Fruit fly (Drosophila melanogaster) whole organism, prepupa: ENCODE data around the gene Pkcdelta.

Experiments used
- Blimp-1 ChIP-seq: fragments of 200-800 bp; sonication (Bioruptor generic); optimal IDR thresholded peaks from 3 replicates; lab custom pipeline; 2017; ENCODE audit warnings: missing biosample characterization, missing genetic modification characterization, mild to moderate bottlenecking, moderate library complexity, missing genetic modification reagents
- CG10631 ChIP-seq: fragments of 200-800 bp; sonication (Bioruptor generic); optimal IDR thresholded peaks from 2 replicates; lab custom pipeline; 2016; ENCODE audit warnings: missing biosample characterization, missing genetic modification characterization
- CG10669 ChIP-seq: fragments of 200-800 bp; sonication (Bioruptor generic); optimal IDR thresholded peaks from 3 replicates; lab custom pipeline; 2018; ENCODE audit warnings: missing biosample characterization, mild to moderate bottlenecking, missing genetic modification characterization, moderate library complexity
- CG11294 ChIP-seq: fragments of 200-800 bp; sonication (Bioruptor generic); IDR thresholded peaks from 2 replicates; pipeline ENCODE4 v1.3.6; 2022; ENCODE audit warnings: missing biosample characterization, missing genetic modification characterization
- CG11762 ChIP-seq: fragments of 200-800 bp; sonication (Bioruptor generic); optimal IDR thresholded peaks from 3 replicates; lab custom pipeline; 2016; ENCODE audit warnings: missing biosample characterization, missing genetic modification characterization; ENCODE audit not compliant: insufficient read depth
- CG11902 ChIP-seq: fragments of 200-800 bp; sonication (Bioruptor generic); optimal IDR thresholded peaks from 3 replicates; lab custom pipeline; 2016; ENCODE audit warnings: missing biosample characterization, missing genetic modification characterization
- CG16779 ChIP-seq: fragments of 200-800 bp; sonication (Bioruptor generic); optimal IDR thresholded peaks from 3 replicates; lab custom pipeline; 2017; ENCODE audit warnings: missing biosample characterization, mild to moderate bottlenecking, missing genetic modification characterization
- CG32006 ChIP-seq: fragments of 200-800 bp; sonication (Bioruptor generic); optimal IDR thresholded peaks from 3 replicates; lab custom pipeline; 2017; ENCODE audit warnings: missing biosample characterization, mild to moderate bottlenecking, missing genetic modification characterization
- CG34406 ChIP-seq: fragments of 200-800 bp; sonication (Bioruptor generic); optimal IDR thresholded peaks from 3 replicates; lab custom pipeline; 2016; ENCODE audit warnings: missing biosample characterization, missing genetic modification characterization
- CG3919 ChIP-seq: fragments of 200-800 bp; sonication (Bioruptor generic); optimal IDR thresholded peaks from 3 replicates; lab custom pipeline; 2016; ENCODE audit warnings: missing biosample characterization, missing genetic modification characterization
- CG4318 ChIP-seq: fragments of 200-800 bp; sonication (Bioruptor generic); optimal IDR thresholded peaks from 3 replicates; lab custom pipeline; 2017; ENCODE audit warnings: missing biosample characterization, mild to moderate bottlenecking, missing genetic modification characterization
- CG6163 ChIP-seq: fragments of 200-800 bp; sonication (Bioruptor generic); IDR thresholded peaks from 3 replicates; pipeline ENCODE4 v1.3.6; 2022; ENCODE audit warnings: missing biosample characterization, missing genetic modification characterization
- CG6276 ChIP-seq: fragments of 200-800 bp; sonication (Bioruptor generic); optimal IDR thresholded peaks from 2 replicates; lab custom pipeline; 2017; ENCODE audit warnings: missing biosample characterization, mild to moderate bottlenecking, missing genetic modification characterization
- CG6792 ChIP-seq: fragments of 200-800 bp; sonication (Bioruptor generic); optimal IDR thresholded peaks from 3 replicates; lab custom pipeline; 2016; ENCODE audit warnings: missing biosample characterization, missing genetic modification characterization
- CG6808 ChIP-seq: fragments of 200-800 bp; sonication (Bioruptor generic); optimal IDR thresholded peaks from 3 replicates; lab custom pipeline; 2017; ENCODE audit warnings: missing biosample characterization, missing genetic modification characterization, mild to moderate bottlenecking, moderate library complexity, missing genetic modification reagents
- CG6854 ChIP-seq: fragments of 200-800 bp; sonication (Bioruptor generic); optimal IDR thresholded peaks from 2 replicates; lab custom pipeline; 2017; ENCODE audit warnings: missing biosample characterization, mild to moderate bottlenecking, missing genetic modification characterization
- CG7368 ChIP-seq: fragments of 200-800 bp; sonication (Bioruptor generic); optimal IDR thresholded peaks from 3 replicates; lab custom pipeline; 2016; ENCODE audit warnings: missing biosample characterization, missing genetic modification characterization
- CG8119 ChIP-seq: fragments of 200-800 bp; sonication (Bioruptor generic); IDR thresholded peaks from 3 replicates; pipeline ENCODE4 v1.3.6; 2022; ENCODE audit warnings: missing biosample characterization, missing genetic modification characterization
- CG8319 ChIP-seq: fragments of 200-800 bp; sonication (Bioruptor generic); optimal IDR thresholded peaks from 3 replicates; lab custom pipeline; 2016; ENCODE audit warnings: missing biosample characterization, missing genetic modification characterization
- CG8632 ChIP-seq: fragments of 200-800 bp; sonication (Bioruptor generic); optimal IDR thresholded peaks from 3 replicates; lab custom pipeline; 2016; ENCODE audit warnings: missing biosample characterization, missing genetic modification characterization
- CG9139 ChIP-seq: fragments of 200-800 bp; sonication (Bioruptor generic); optimal IDR thresholded peaks from 3 replicates; lab custom pipeline; 2017; ENCODE audit warnings: missing biosample characterization, mild to moderate bottlenecking, missing genetic modification characterization
- Eip75B ChIP-seq: fragments of 200-800 bp; sonication (Bioruptor generic); optimal IDR thresholded peaks from 3 replicates; lab custom pipeline; 2016; ENCODE audit warnings: missing biosample characterization, missing genetic modification characterization
- Eip93F ChIP-seq: fragments of 200-800 bp; sonication (Bioruptor generic); optimal IDR thresholded peaks from 2 replicates; lab custom pipeline; 2016; ENCODE audit warnings: missing biosample characterization, mild to moderate bottlenecking, missing genetic modification characterization
- Ets21C ChIP-seq: fragments of 200-800 bp; sonication (Bioruptor generic); optimal IDR thresholded peaks from 3 replicates; lab custom pipeline; 2016; ENCODE audit warnings: missing biosample characterization, missing genetic modification characterization
- Ets96B ChIP-seq: fragments of 200-800 bp; optimal IDR thresholded peaks from 2 replicates; lab custom pipeline; 2019; ENCODE audit warnings: missing biosample characterization, mild to moderate bottlenecking, missing genetic modification characterization, moderate library complexity
- Gug ChIP-seq: fragments of 200-800 bp; sonication (Bioruptor generic); IDR thresholded peaks from 2 replicates; pipeline ENCODE4 v1.3.6; 2022; ENCODE audit warnings: missing biosample characterization, missing genetic modification characterization
- Hr39 ChIP-seq: fragments of 200-800 bp; sonication (Bioruptor generic); optimal IDR thresholded peaks from 2 replicates; lab custom pipeline; 2016; ENCODE audit warnings: missing biosample characterization, missing genetic modification characterization
- Lpt ChIP-seq: fragments of 200-800 bp; sonication (Bioruptor generic); optimal IDR thresholded peaks from 3 replicates; lab custom pipeline; 2016; ENCODE audit warnings: missing biosample characterization, missing genetic modification characterization
- OdsH ChIP-seq: fragments of 200-800 bp; sonication (Bioruptor generic); optimal IDR thresholded peaks from 3 replicates; lab custom pipeline; 2016; ENCODE audit warnings: missing biosample characterization, missing genetic modification characterization
- Sox102F ChIP-seq: fragments of 200-800 bp; sonication (Bioruptor generic); optimal IDR thresholded peaks from 2 replicates; lab custom pipeline; 2016; ENCODE audit warnings: missing biosample characterization, mild to moderate bottlenecking, missing genetic modification characterization
- Sox14 ChIP-seq: fragments of 200-800 bp; sonication (Bioruptor generic); optimal IDR thresholded peaks from 3 replicates; lab custom pipeline; 2016; ENCODE audit warnings: missing biosample characterization, missing genetic modification characterization
- achi ChIP-seq: fragments of 200-800 bp; sonication (Bioruptor generic); optimal IDR thresholded peaks from 3 replicates; lab custom pipeline; 2016; ENCODE audit warnings: missing biosample characterization, missing genetic modification characterization
- cyc ChIP-seq: fragments of 200-800 bp; sonication (Bioruptor generic); optimal IDR thresholded peaks from 3 replicates; lab custom pipeline; 2016; ENCODE audit warnings: missing biosample characterization, missing genetic modification characterization
- dac ChIP-seq: fragments of 200-800 bp; sonication (Bioruptor generic); optimal IDR thresholded peaks from 2 replicates; lab custom pipeline; 2017; ENCODE audit warnings: missing biosample characterization, mild to moderate bottlenecking, missing genetic modification characterization
- dsx ChIP-seq: fragments of 200-800 bp; optimal IDR thresholded peaks from 3 replicates; lab custom pipeline; 2019; ENCODE audit warnings: missing biosample characterization, mild to moderate bottlenecking, missing genetic modification characterization, moderate library complexity; ENCODE audit not compliant: poor library complexity, severe bottlenecking
- fd59A ChIP-seq: fragments of 200-800 bp; sonication (Bioruptor generic); optimal IDR thresholded peaks from 2 replicates; lab custom pipeline; 2017; ENCODE audit warnings: missing biosample characterization, mild to moderate bottlenecking, missing genetic modification characterization, missing genetic modification reagents
- fd85E ChIP-seq: fragments of 200-800 bp; sonication (Bioruptor generic); optimal IDR thresholded peaks from 3 replicates; lab custom pipeline; 2016; ENCODE audit warnings: missing biosample characterization, missing genetic modification characterization
- lz ChIP-seq: fragments of 200-800 bp; sonication (Bioruptor generic); optimal IDR thresholded peaks from 3 replicates; lab custom pipeline; 2016; ENCODE audit warnings: missing biosample characterization, missing genetic modification characterization
- net ChIP-seq: fragments of 200-800 bp; sonication (Bioruptor generic); optimal IDR thresholded peaks from 3 replicates; lab custom pipeline; 2016; ENCODE audit warnings: missing biosample characterization, missing genetic modification characterization
- pdm3 ChIP-seq: fragments of 200-800 bp; sonication (Bioruptor generic); optimal IDR thresholded peaks from 3 replicates; lab custom pipeline; 2016; ENCODE audit warnings: missing biosample characterization, missing genetic modification characterization
- salr ChIP-seq, 2 experiments: fragments of 200-800 bp; sonication (Bioruptor generic); optimal IDR thresholded peaks; 3 replicates each; lab custom pipeline; 2016 to 2018; ENCODE audit warnings: missing biosample characterization in 2 of 2, missing genetic modification characterization in 2 of 2, mild to moderate bottlenecking in 1 of 2
- spab ChIP-seq: fragments of 200-800 bp; sonication (Bioruptor generic); optimal IDR thresholded peaks from 2 replicates; lab custom pipeline; 2017; ENCODE audit warnings: missing biosample characterization, mild to moderate bottlenecking, missing genetic modification characterization, missing genetic modification reagents
- ss ChIP-seq, 2 experiments: fragments of 200-800 bp; sonication (Bioruptor generic); optimal IDR thresholded peaks; 2 replicates in 1 of 2; 3 replicates in 1 of 2; lab custom pipeline; 2017 to 2018; ENCODE audit warnings: mild to moderate bottlenecking in 2 of 2, missing biosample characterization in 2 of 2, missing genetic modification characterization in 2 of 2, moderate library complexity in 1 of 2
- svp ChIP-seq: fragments of 200-800 bp; sonication (Bioruptor generic); peaks from one replicate; lab custom pipeline; 2016; ENCODE audit warnings: missing biosample characterization, missing genetic modification characterization
- topi ChIP-seq: fragments of 200-800 bp; sonication (Bioruptor generic); optimal IDR thresholded peaks from 3 replicates; lab custom pipeline; 2016; ENCODE audit warnings: missing biosample characterization, missing genetic modification characterization
- vri ChIP-seq: fragments of 200-800 bp; sonication (Bioruptor generic); optimal IDR thresholded peaks from 3 replicates; lab custom pipeline; 2016; ENCODE audit warnings: missing biosample characterization, mild to moderate bottlenecking, missing genetic modification characterization

Gene Pkcdelta

DNA sequence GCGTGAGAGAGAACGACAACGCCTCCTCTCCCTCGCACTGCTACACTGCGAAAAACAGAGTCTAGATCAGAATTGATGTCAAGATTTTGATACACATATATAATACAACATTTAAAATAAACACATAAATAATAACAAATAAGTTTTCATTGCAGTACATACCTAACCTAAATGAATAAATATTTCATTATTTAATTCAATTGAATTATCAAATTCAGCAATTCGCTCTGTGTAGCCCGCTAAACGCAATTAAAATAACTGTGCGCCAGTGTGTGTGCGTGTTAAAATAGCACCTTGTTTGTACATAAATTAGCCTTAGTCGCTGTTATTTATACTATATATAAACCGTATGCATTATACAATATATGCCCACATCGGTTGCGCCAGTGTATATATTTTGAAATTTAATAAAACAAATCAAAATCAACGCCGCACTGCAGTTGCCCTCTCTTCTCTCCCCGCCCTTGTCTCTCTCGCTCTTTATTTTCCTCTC lies 40.3 kb downstream of the Pkcdelta start (continued):
- TF ChIP-seq ss (GFP tag; optimal IDR thresholded peaks at IDR 0.05; lab: Kevin White, UChicago) (peak; percentile 84 to 90), CG11902 (GFP tag; lab: Kevin White, UChicago) (peak; percentile 80), CG6792 (GFP tag; lab: Kevin White, UChicago) (peak; percentile 89), topi (GFP tag; lab: Kevin White, UChicago) (peak; percentile 92), CG6854 (GFP tag; lab: Kevin White, UChicago) (peak; percentile 63), lz (GFP tag; lab: Kevin White, UChicago) (peak; percentile 91), vri (GFP tag; lab: Kevin White, UChicago) (peak; percentile 85), CG34406 (GFP tag; lab: Kevin White, UChicago) (peak; percentile 93), CG11762 (GFP tag; lab: Kevin White, UChicago) (peak; percentile 88), Gug (peak; percentile 96), cyc (GFP tag; lab: Kevin White, UChicago) (peak; percentile 86), CG3919 (GFP tag; lab: Kevin White, UChicago) (peak; percentile 92)
- TF ChIP-seq, all 60 proteins: peak for 59

DNA sequence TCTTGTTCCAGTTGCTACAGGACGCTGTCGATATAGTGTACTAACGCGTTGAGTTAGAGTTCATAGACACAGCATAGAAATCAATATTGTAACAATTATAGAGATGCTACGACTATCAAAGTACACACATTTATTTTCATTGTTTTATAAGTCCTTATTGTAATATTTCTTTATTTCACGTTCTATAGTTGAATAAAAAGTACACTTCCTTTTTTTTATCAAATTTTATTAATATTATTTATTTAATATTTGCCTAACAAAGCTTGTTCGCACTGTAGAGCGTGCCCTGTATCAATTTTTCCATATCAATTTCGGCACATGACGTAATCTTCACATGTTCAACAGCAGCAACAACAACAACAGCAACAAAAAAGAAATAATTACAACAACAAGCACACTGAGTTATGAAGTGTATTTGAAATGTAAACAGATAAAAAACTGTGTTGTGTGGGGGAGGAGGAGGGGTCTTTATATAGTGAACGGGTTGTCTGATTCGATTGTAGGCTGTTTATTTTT lies 42.0 kb downstream of the Pkcdelta start:
- TF ChIP-seq CG3919 (GFP tag; lab: Kevin White, UChicago) (no peak), Blimp-1 (GFP tag; lab: Kevin White, UChicago) (no peak), Ets21C (no peak), dac (no peak), vri (GFP tag; lab: Kevin White, UChicago) (peak; percentile 92), dsx (GFP tag; lab: Kevin White, UChicago) (no peak), CG8119 (peak; percentile 60), topi (GFP tag; lab: Kevin White, UChicago) (peak; percentile 44), svp (peak; percentile 68), CG11294 (GFP tag; lab: Robert Waterston, UW) (peak; percentile 41; the same call in 1 of the 2 replicates), CG4318 (peak; percentile 12), CG34406 (GFP tag; lab: Kevin White, UChicago) (peak; percentile 19), CG6792 (GFP tag; lab: Kevin White, UChicago) (peak; percentile 6), fd85E (GFP tag; lab: Kevin White, UChicago) (no peak), spab (no peak), achi (GFP tag; lab: Kevin White, UChicago) (peak; percentile 45), net (no peak), CG16779 (no peak), CG10669 (GFP tag; lab: Kevin White, UChicago) (no peak), Lpt (no peak), CG8319 (no peak), fd59A (no peak), ss (GFP tag; optimal IDR thresholded peaks at IDR 0.05; lab: Kevin White, UChicago) (no peak), Eip75B (GFP tag; lab: Kevin White, UChicago) (no peak), Eip93F (no peak), CG6163 (GFP tag; lab: Robert Waterston, UW) (no peak; the same call in 2 of the 3 replicates), CG7368 (GFP tag; lab: Kevin White, UChicago) (no peak), CG8632 (GFP tag; lab: Kevin White, UChicago) (no peak), CG6808 (no peak), CG9139 (GFP tag; lab: Kevin White, UChicago) (no peak), CG11902 (GFP tag; lab: Kevin White, UChicago) (no peak), lz (GFP tag; lab: Kevin White, UChicago) (peak; percentile 19), Sox14 (GFP tag; lab: Kevin White, UChicago) (no peak), Hr39 (peak; percentile 26), salr (GFP tag; optimal IDR thresholded peaks at IDR 0.05; lab: Kevin White, UChicago) (no peak), Ets96B (tag; lab: Kevin White, UChicago) (no peak), pdm3 (peak; percentile 12), cyc (GFP tag; lab: Kevin White, UChicago) (no peak), Gug (no peak), Sox102F (peak; percentile 19), CG6276 (peak; percentile 19), CG10631 (GFP tag; lab: Kevin White, UChicago) (peak; percentile 28), CG11762 (GFP tag; lab: Kevin White, UChicago) (no peak), OdsH (GFP tag; lab: Kevin White, UChicago) (peak; percentile 46), CG32006 (GFP tag; lab: Kevin White, UChicago) (peak; percentile 45)
